Fruit fly (Drosophila melanogaster): ENCODE measurements around the gene CG6299.
A peak's percentile ranks its signal among the peaks of the same experiment; 100 is the strongest.

CG6299 gene

dm6 chrX:15475367-15475789, 12.9 kb downstream of the CG6299 start, which contains the start of gene mh (continued):
- no peak for TF ChIP-seq CG34422 (GFP tag; IDR thresholded peaks at IDR 0.05)
- TF ChIP-seq CG12391 (tag; optimal IDR thresholded peaks at IDR 0.05) = peak; percentile 38
- TF ChIP-seq rib (GFP tag; IDR thresholded peaks at IDR 0.05) = no peak
- TF ChIP-seq fd96Cb (tag; optimal IDR thresholded peaks at IDR 0.05) = peak; percentile 30
- TF ChIP-seq CG9797 (GFP tag; optimal IDR thresholded peaks at IDR 0.05) = peak; percentile 63
- no peak for TF ChIP-seq Rx (GFP tag; IDR thresholded peaks at IDR 0.05)
- no peak for TF ChIP-seq Hmr (GFP tag; optimal IDR thresholded peaks at IDR 0.05)
- no peak for TF ChIP-seq CG4282 (GFP tag; optimal IDR thresholded peaks at IDR 0.05)
- peak in 1 of 2 experiments; percentile 42 for TF ChIP-seq crp (GFP tag; optimal IDR thresholded peaks at IDR 0.05)
- TF ChIP-seq HHEX (GFP tag; optimal IDR thresholded peaks at IDR 0.05) = no peak
- no peak for TF ChIP-seq Dbx (GFP tag; IDR thresholded peaks at IDR 0.05)
- no peak for TF ChIP-seq Vsx1 (GFP tag; optimal IDR thresholded peaks at IDR 0.05)
- no peak for TF ChIP-seq CG7987 (GFP tag; optimal IDR thresholded peaks at IDR 0.05)
- no peak for TF ChIP-seq CG6254 (GFP tag; optimal IDR thresholded peaks at IDR 0.05)
- TF ChIP-seq emc (GFP tag; optimal IDR thresholded peaks at IDR 0.05) = no peak
- TF ChIP-seq Sin3A (optimal IDR thresholded peaks at IDR 0.05) = peak; percentile 42
- TF ChIP-seq gcm (GFP tag; optimal IDR thresholded peaks at IDR 0.05) = no peak
- no peak for TF ChIP-seq zen (tag; optimal IDR thresholded peaks at IDR 0.05)
- TF ChIP-seq CG17568 (GFP tag; optimal IDR thresholded peaks at IDR 0.05) = no peak
- TF ChIP-seq usp (GFP tag; optimal IDR thresholded peaks at IDR 0.05) = no peak
- TF ChIP-seq CG11504 (tag; optimal IDR thresholded peaks at IDR 0.05) = no peak
- TF ChIP-seq CG6791 (GFP tag; IDR thresholded peaks at IDR 0.05; ENCODE audit: partially characterized antibody) = peak; percentile 79
- TF ChIP-seq CG12236 (GFP tag; optimal IDR thresholded peaks at IDR 0.05) = no peak
- TF ChIP-seq pnt (GFP tag; optimal IDR thresholded peaks at IDR 0.05) = no peak
- no peak for TF ChIP-seq shn (GFP tag; optimal IDR thresholded peaks at IDR 0.05)
- TF ChIP-seq Aef1 (GFP tag; IDR thresholded peaks at IDR 0.05) = 0 out of 3 replicates have a peak, but pooled peaks have one; percentile 20
- TF ChIP-seq MTF-1 (GFP tag; optimal IDR thresholded peaks at IDR 0.05; ENCODE audit: borderline replicate concordance) = no peak
- 0 out of 4 replicates have a peak, but pooled peaks have one; percentile 62 for TF ChIP-seq chinmo (GFP tag; IDR thresholded peaks at IDR 0.05; ENCODE audit: partially characterized antibody)
- TF ChIP-seq Nf-YB (GFP tag; optimal IDR thresholded peaks at IDR 0.05) = no peak
- TF ChIP-seq CG11696 (GFP tag; IDR thresholded peaks at IDR 0.05) = no peak
- no peak for TF ChIP-seq CG1832 (GFP tag; optimal IDR thresholded peaks at IDR 0.05)
- TF ChIP-seq Oli (tag; optimal IDR thresholded peaks at IDR 0.05) = peak; percentile 9
- TF ChIP-seq BEAF-32 (GFP tag; optimal IDR thresholded peaks at IDR 0.05) = peak; percentile 73
- no peak for TF ChIP-seq gt (GFP tag; IDR thresholded peaks at IDR 0.05)
- TF ChIP-seq pita (GFP tag; optimal IDR thresholded peaks at IDR 0.05) = no peak
- TF ChIP-seq Gsc (GFP tag; IDR thresholded peaks at IDR 0.05) = no peak
- TF ChIP-seq CG10543 (GFP tag; optimal IDR thresholded peaks at IDR 0.05) = no peak
- TF ChIP-seq Drgx (GFP tag; IDR thresholded peaks at IDR 0.05) = no peak
- TF ChIP-seq CG2889 (GFP tag; IDR thresholded peaks at IDR 0.05) = no peak
- TF ChIP-seq br (optimal IDR thresholded peaks at IDR 0.05) = no peak
- TF ChIP-seq sens (GFP tag) = no peak
- no peak for TF ChIP-seq D (optimal IDR thresholded peaks at IDR 0.05)
- TF ChIP-seq D (GFP tag; optimal IDR thresholded peaks at IDR 0.05) = no peak
- TF ChIP-seq Dp (GFP tag; optimal IDR thresholded peaks at IDR 0.05) = peak; percentile 77
- TF ChIP-seq oc (tag; optimal IDR thresholded peaks at IDR 0.05) = no peak
- no peak for TF ChIP-seq Hmx (GFP tag; optimal IDR thresholded peaks at IDR 0.05)
- no peak for TF ChIP-seq C15 (GFP tag; IDR thresholded peaks at IDR 0.05)
- no peak for TF ChIP-seq CG6683 (GFP tag; optimal IDR thresholded peaks at IDR 0.05)
- no peak for TF ChIP-seq klu (GFP tag; IDR thresholded peaks at IDR 0.05)
- no peak; the same call in 1 of the 2 replicates for TF ChIP-seq esg (GFP tag; conservative IDR thresholded peaks at IDR 0.05)
- no peak for TF ChIP-seq CG3838 (GFP tag; optimal IDR thresholded peaks at IDR 0.05)
- no peak for TF ChIP-seq CG7271 (tag; optimal IDR thresholded peaks at IDR 0.05)
